Worm (Caenorhabditis elegans) whole organism, dauer: Measurements from ENCODE around the gene T19C3.4.

Experiments used
- unc-62 ChIP-seq: sonication (generic microtip); optimal IDR thresholded peaks from 2 replicates; lab custom pipeline; 2017; ENCODE audit warnings: missing biosample characterization, missing genetic modification reagents, missing genetic modification characterization

Gene T19C3.4

DNA sequence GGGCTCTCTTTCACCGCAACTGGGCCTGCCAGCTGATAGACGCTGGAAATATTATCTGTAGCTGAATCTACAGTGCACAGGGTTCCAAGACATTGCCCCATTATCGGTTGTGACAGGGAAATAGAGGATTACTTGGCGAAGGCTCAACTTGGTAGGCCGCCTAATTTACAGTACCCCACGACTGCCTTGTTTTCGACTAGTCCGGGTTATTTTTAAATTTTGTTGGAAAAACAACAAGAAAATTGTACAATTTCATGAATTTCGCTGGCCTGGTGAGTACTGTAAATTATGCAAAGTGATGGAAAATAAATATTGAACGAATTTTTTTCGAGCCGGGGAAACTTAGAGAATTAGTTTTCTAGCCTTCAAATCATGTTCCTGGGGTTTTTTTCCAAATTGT lies 16.0 kb upstream of the T19C3.4 start, which contains the start of gene T19C3.7:
Gene T19C3.7 (minus strand): TSS at position 101 of the 400 bp plus-strand sequence.
- TF ChIP-seq unc-62 (GFP tag; lab: Kevin White, UChicago): no peak

DNA sequence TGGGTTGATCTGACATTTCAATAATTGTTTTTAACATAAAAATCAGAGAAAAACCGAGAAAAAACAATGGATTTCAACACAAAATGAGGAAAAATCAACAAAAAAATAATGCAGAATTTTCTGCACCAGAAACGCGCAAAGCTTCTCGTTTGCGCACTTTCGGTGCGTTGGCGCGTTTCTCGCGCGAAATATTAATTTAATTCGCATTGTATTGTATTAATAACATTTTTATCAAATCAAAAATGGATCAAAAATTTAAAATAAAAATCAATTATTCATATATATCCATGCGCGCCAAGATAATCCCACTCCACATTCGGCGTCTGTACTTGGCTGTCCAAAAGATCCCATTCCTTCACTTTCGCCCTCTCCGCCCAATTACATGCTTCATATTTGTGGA lies 14.6 kb upstream of the T19C3.4 start, which contains the start of gene fem-2:
Gene fem-2 (minus strand): TSS at position 9 of the 400 bp plus-strand sequence.
- TF ChIP-seq unc-62 (GFP tag; lab: Kevin White, UChicago): no peak

DNA sequence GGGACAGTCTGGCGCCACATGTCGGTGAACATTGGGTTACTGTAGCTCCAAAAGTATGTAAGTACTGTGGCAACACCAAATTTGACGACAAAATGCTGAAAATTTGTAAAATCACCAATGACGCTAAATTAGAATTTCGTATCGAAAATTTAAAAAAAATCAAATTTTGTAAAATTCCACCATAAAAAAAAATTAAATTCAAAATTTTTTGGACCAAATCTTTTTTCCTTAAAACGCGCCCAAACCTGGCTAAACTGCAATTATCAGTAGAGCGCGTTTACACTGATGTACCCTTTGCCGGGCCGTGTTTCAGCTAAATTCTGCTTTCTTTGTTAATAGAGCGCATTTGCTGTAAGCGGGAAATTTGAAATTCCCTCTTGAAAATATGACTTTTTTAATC lies 11.4 kb upstream of the T19C3.4 start, which contains the start of gene T19C3.6:
Gene T19C3.6 (minus strand): TSS at position 101 of the 400 bp plus-strand sequence.
- no peak for TF ChIP-seq unc-62 (GFP tag; lab: Kevin White, UChicago)

DNA sequence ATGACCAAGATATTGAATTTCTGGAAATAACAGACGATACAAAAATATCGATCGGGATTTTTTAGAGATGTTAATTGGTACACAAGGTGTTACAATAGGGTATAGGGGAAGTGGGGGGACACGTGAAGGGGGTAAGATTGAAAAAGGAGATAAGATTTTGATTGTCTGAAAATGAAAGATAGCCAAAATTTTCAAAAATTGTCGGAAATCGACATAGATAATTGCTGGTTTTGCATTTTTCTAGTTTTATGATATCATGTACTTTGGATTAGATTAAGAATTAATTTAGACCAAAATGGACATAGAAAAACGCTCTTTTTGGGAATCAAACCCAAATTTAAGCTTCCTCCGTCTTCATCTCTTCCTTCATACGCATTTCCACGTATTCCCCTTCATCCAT lies 7.8 kb upstream of the T19C3.4 start, which contains the start of gene T19C3.5:
Gene T19C3.5 (minus strand): TSS at position 101 of the 400 bp plus-strand sequence.
- no peak for TF ChIP-seq unc-62 (GFP tag; lab: Kevin White, UChicago)

DNA sequence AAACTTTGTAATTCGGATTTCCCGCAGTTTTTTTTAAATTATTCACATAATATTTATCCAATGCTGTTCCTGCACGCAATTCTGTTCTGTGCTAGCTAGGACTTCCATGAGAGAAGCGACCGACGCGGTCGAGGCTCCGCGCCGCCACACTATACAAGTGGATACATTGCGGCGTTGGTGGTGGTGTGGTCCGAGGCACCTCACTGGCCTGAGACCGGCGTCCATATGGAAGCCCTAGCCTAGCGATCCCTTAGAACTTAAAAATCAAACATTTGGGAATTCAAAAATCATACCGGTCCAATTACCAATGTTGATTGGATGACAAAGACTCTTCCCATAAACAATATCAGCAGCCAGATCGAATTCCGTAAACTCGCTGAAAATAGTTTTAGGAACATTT lies 6.0 kb upstream of the T19C3.4 start:
- no peak for TF ChIP-seq unc-62 (GFP tag; lab: Kevin White, UChicago)

DNA sequence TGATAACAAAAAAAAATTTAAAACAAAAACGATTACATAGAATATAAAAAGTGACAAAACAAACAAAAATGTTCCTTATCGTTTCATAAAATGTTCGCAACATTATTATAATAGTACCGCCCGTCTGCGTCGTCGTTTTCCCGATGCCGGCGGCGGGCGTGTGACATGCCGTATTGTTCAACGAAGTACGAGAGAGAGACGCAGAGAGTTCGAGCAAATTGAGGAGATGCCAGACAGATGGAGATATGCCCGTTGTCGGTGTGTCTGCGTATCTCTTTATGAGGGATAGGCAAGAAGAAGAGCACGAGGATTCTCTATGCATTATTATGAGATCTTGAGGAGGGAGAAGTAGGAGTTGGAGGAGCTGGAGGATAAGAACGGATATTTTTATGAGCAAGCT lies 3.7 kb upstream of the T19C3.4 start:
- no peak for TF ChIP-seq unc-62 (GFP tag; lab: Kevin White, UChicago)

DNA sequence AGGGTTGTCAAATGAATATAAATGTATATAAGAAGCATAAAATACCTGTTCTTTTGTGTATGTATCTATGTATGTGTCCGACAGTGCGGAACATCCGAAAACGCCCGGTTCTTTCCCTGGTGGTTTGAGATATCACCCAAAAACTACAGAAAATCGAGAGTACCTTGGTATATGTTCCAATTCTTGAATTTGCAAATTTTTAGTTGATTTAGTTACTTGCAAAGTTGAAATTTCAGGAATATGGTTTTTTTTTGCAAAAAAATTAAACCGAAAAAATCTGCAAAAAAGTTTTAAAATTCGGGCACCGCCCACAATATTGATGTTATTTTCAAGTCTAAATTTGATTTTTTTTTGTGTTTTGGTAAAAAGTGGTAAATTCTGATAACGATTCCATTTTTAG lies 2.6 kb downstream of the T19C3.4 start, which contains the start of gene T19C3.2:
Gene T19C3.2 (minus strand): TSS at position 101 of the 400 bp plus-strand sequence.
- no peak for TF ChIP-seq unc-62 (GFP tag; lab: Kevin White, UChicago)

DNA sequence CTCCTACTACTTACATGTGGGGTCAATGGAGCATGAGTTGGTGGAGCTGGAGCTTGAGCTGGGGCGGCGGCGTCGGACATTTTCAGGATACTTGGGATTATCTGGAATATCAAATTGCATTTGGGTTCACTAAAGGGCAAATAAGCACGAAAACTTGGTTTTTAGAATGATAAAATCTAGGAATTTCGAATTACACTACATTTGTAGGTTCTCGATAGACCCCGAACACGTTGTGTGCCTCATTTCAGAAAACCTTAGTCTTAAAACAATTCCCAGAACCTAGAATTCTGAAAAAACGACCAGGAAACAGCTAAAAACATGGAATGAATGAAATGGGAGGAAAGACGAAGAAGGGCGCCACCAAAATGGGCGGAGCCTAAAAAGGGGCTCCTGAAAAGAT lies 5.6 kb downstream of the T19C3.4 start, which contains the start of gene T19C3.3:
Gene T19C3.3 (minus strand): TSS at position 101 of the 400 bp plus-strand sequence.
- no peak for TF ChIP-seq unc-62 (GFP tag; lab: Kevin White, UChicago)

DNA sequence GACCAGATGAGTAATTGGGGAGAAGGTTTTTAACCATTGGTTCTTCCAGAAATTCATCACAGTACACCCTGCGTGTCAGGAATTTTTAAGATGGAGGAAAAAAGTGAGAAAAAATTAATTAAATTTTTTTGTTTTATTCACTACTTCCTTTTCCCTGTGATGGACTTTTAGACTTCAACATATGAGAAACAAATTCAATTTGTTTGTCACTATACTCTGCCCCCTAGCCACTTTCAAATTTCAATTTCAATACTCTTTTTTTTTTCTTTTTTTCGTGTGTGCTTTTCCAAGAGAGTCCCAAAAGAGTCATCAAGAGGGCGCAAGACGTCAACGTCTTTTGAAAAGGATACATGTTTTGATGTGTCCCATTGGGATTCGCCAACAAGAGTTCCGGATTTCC lies 7.3 kb downstream of the T19C3.4 start:
- TF ChIP-seq unc-62 (GFP tag; lab: Kevin White, UChicago): no peak

DNA sequence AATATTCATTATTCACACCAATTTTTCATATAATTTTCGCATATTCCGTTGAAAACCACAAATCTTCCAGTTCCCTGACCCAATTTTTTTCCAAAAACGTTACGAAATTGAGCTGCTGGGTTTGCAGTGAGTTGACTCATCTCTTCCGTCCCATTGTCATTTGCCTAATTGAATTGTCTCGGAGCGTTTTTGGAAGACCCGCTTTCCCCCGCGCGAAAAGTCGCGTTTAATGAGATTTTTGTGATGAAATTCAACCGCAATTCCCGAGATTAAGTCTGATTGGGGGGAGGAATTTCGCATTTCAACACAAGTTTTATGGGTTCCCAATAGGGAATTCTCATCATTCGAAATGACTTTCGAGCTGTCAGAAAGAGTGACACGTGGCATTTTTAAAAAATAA lies 8.2 kb downstream of the T19C3.4 start:
- TF ChIP-seq unc-62 (GFP tag; lab: Kevin White, UChicago): no peak

DNA sequence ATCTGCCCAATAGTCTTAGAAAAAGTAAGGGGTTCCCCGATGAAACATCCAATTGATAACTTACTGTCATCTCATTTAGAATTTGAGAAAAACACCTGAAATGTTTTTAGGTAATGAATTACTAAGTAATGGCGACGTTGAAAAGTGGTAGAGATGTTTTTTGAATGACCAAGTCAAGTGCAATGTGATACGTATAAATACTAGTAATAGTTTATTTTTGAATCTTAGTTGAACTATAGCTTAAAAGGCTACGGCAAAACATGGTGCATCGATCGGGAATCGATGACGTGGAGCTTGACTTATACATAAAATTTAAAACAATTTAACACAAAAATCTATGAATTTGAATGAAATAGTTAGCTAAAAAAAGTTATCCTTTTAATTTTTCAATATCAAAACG lies 10.5 kb downstream of the T19C3.4 start, which contains the start of gene best-17:
Gene best-17 (minus strand): TSS at position 101 of the 400 bp plus-strand sequence.
- no peak for TF ChIP-seq unc-62 (GFP tag; lab: Kevin White, UChicago)

DNA sequence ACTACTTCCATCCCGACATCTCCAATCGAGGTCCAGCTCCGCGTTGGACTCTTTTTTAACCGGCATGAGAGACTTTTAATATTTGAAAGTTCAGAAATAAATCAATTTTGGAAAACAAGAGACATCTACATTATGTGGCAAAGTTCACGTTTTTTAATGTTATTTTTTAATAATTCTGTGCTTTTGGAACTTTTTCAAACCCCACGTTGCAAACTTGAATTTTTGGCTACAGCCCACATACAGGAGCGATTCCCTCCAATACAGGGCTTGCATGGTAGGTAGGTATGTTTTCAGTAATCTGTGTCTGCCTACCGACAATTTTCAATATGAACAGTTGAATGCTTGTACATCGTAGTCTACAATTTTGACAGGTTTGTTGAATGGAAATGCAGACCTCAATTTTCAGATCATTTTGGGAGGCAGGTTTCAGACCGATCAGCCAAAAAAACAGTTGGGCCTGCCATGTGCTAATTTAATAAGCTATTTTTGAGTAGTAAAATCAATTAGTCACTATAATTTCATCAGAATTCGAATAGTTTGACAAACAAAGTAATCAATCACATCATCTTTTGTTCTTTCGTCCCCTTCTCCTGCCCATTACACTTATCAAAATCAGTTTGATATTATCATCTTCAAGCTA lies 14.5 kb downstream of the T19C3.4 start, which contains the start of the genes Y55B1AR.4 and ttr-7:
Gene Y55B1AR.4 (minus strand): TSS at position 101 of the 640 bp plus-strand sequence.
Gene ttr-7 (plus strand): TSS at position 590 of the 640 bp plus-strand sequence.
- TF ChIP-seq unc-62 (GFP tag; lab: Kevin White, UChicago): no peak

DNA sequence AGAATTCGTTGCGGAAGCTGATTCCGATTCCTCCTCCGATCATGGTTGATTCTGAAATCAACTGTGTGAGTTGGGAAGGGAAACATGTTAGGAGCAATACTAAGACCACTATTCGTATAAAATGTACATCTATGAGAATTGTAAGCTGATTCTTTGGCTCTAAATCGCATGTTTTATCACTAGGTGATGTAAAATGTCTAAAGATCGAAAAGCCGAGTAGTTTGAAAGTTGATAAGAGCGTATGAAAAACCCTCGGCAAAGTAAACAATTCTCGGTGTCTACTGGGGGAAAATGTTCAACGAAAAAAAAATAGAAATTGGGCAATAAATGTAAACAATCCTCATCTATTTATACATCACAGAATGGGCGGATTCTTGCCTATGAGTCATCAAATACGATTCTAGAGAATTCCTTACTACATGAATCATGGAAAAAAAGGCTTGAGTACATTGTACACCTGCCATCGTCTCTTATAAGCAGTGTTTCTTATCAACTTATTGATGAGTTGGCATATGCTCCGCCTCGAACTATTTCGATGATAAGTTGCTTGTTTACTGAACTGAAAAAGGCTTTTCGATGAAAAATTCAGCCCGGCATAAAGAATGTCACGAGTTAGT lies 19.6 kb downstream of the T19C3.4 start, which contains the start of gene lec-6:
Gene lec-6 (minus strand): TSS at position 51 of the 617 bp plus-strand sequence.
- no peak for TF ChIP-seq unc-62 (GFP tag; lab: Kevin White, UChicago)

DNA sequence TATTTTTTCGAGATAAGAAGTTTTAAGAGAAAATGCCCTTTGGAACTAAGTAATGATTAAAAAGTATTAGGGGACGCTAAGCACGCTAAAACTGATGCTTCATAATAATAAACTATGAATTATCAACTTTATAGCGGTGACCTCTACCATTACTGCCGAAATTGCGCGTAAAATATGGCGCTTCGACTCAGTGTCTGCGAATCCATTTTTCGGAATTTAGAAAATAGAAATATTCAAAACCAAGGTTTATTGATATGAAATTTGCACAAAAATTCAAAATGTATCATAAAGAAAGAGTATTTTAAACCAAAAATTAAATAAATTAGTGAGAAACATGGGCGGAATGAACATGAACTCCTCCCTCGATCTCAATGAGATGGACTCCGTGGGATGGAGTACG lies 20.8 kb downstream of the T19C3.4 start:
- TF ChIP-seq unc-62 (GFP tag; lab: Kevin White, UChicago): no peak

DNA sequence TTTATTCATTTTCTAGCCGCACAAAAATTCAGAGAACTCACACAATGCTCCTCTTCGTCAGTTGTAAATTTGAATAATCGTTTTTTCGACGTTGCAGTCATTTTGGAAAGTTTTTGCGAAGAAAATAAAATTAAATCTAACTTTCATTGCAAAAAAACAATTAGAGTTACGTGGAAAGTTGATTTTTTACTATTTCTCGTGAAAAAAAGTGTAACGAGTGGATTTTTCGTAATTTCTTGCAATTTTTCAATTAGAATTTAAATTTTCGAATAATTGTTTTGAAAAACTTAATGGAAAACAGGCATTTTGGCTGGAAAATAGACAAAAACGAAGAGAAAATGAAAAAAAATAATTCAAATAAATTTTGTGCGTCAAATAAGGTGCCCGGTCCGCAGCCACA lies 21.4 kb downstream of the T19C3.4 start, which contains the start of gene Y55B1AR.2:
Gene Y55B1AR.2 (minus strand): TSS at position 101 of the 400 bp plus-strand sequence.
- TF ChIP-seq unc-62 (GFP tag; lab: Kevin White, UChicago): no peak

DNA sequence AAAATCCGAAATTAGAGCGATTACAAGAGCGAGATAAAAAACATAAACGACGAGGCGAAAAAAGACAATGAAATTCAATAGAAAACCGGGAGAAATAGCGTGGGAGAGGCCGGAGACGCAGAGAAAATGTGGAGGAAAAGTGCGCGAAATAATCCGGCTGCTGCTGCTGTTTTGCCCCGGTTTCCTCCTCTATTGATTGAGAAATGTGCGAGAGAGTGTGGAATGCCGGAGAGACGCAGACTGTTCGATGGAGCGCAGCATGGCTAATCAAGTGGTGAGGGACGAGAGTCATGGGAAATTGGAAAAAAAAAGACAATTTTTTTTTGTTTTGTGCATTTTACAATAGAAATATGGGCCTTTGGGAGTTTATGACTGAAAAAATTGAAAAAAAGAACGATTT lies 21.9 kb downstream of the T19C3.4 start:
- no peak for TF ChIP-seq unc-62 (GFP tag; lab: Kevin White, UChicago)
